Fruit fly (Drosophila melanogaster): ENCODE results near the gene Rh2.

Gene Rh2

dm6 chr3R:18931725-18932124, 32.5 kb downstream of the Rh2 start:
- TF ChIP-seq CG34367 (tag; optimal IDR thresholded peaks at IDR 0.05) = no peak

- TF ChIP-seq CG8159 (tag; optimal IDR thresholded peaks at IDR 0.05) (no peak), CG13204 (GFP tag; optimal IDR thresholded peaks at IDR 0.05) (no peak), EcR (GFP tag; optimal IDR thresholded peaks at IDR 0.05) (no peak), CG32121 (GFP tag; IDR thresholded peaks at IDR 0.05) (no peak), CG8301 (tag; optimal IDR thresholded peaks at IDR 0.05) (no peak), CG17806 (tag; optimal IDR thresholded peaks at IDR 0.05) (no peak), gl (tag; optimal IDR thresholded peaks at IDR 0.05) (no peak), D1 (tag; optimal IDR thresholded peaks at IDR 0.05) (no peak), CG14655 (GFP tag; optimal IDR thresholded peaks at IDR 0.05) (no peak), Pif1A (GFP tag; optimal IDR thresholded peaks at IDR 0.05) (no peak), fd96Ca (GFP tag; IDR thresholded peaks at IDR 0.05) (no peak), Ets98B (GFP tag; IDR thresholded peaks at IDR 0.05) (no peak), Pif1B (GFP tag; optimal IDR thresholded peaks at IDR 0.05) (no peak), CG4496 (GFP tag; IDR thresholded peaks at IDR 0.05) (no peak), CG10348 (GFP tag; IDR thresholded peaks at IDR 0.05) (no peak), CG34367 (tag; optimal IDR thresholded peaks at IDR 0.05) (no peak)
These were observed 48.1 kb downstream of the Rh2 start for dm6 chr3R:18947307-18947706.

- TF ChIP-seq CG12605 (GFP tag; IDR thresholded peaks at IDR 0.05) (no peak), Ets98B (GFP tag; IDR thresholded peaks at IDR 0.05) (no peak), CG13204 (GFP tag; optimal IDR thresholded peaks at IDR 0.05) (no peak), gl (tag; optimal IDR thresholded peaks at IDR 0.05) (no peak), CG10348 (GFP tag; IDR thresholded peaks at IDR 0.05) (no peak), fd96Ca (GFP tag; IDR thresholded peaks at IDR 0.05) (no peak), CG15710 (tag; optimal IDR thresholded peaks at IDR 0.05) (no peak), CG8301 (tag; optimal IDR thresholded peaks at IDR 0.05) (no peak)
These were observed 49.9 kb downstream of the Rh2 start for dm6 chr3R:18949131-18949530.

dm6 chr3R:18949896-18950295, 50.7 kb downstream of the Rh2 start, which contains the start of gene CG43732:
TSS of gene CG43732 (plus strand) at chr3R:18950196.
- TF ChIP-seq EcR (GFP tag; optimal IDR thresholded peaks at IDR 0.05) (no peak), CG34367 (tag; optimal IDR thresholded peaks at IDR 0.05) (no peak), CG12605 (GFP tag; IDR thresholded peaks at IDR 0.05) (no peak), CG13204 (GFP tag; optimal IDR thresholded peaks at IDR 0.05) (no peak), CG8159 (tag; optimal IDR thresholded peaks at IDR 0.05) (no peak), Pif1A (GFP tag; optimal IDR thresholded peaks at IDR 0.05) (no peak), CG17806 (tag; optimal IDR thresholded peaks at IDR 0.05) (no peak), CG4496 (GFP tag; IDR thresholded peaks at IDR 0.05) (no peak), CG14655 (GFP tag; optimal IDR thresholded peaks at IDR 0.05) (no peak), CG32121 (GFP tag; IDR thresholded peaks at IDR 0.05) (no peak), Snoo (tag; optimal IDR thresholded peaks at IDR 0.05) (no peak), gl (tag; optimal IDR thresholded peaks at IDR 0.05) (no peak)
